Worm (Caenorhabditis elegans): Measurements from ENCODE around the gene nlp-9.
"Not testable (repeated sequence)": the region's sequence is repeated elsewhere in the genome, so short reads cannot be mapped to it uniquely, and the experiment has no call there.

nlp-9 gene

ce11 chrV:4189618-4190017 lies 29.8 kb upstream of the nlp-9 start:
- TF ChIP-seq klf-2 (GFP tag; conservative IDR thresholded peaks at IDR 0.05) (no peak), ref-1 (GFP tag; conservative IDR thresholded peaks at IDR 0.05) (no peak), med-1 (GFP tag; optimal IDR thresholded peaks at IDR 0.05; ENCODE audit: insufficient read depth) (no peak), ztf-29 (GFP tag; IDR thresholded peaks at IDR 0.05) (no peak), tab-1 (GFP tag; IDR thresholded peaks at IDR 0.05) (no peak), flt-1 (GFP tag; IDR thresholded peaks at IDR 0.05) (no peak), T22C8.4 (GFP tag; IDR thresholded peaks at IDR 0.05) (no peak), ztf-23 (GFP tag; IDR thresholded peaks at IDR 0.05) (no peak), cog-1 (tag; optimal IDR thresholded peaks at IDR 0.05) (no peak)

ce11 chrV:4190232-4190631 lies 29.2 kb upstream of the nlp-9 start:
- TF ChIP-seq T22C8.4 (GFP tag; IDR thresholded peaks at IDR 0.05) (no peak), med-1 (GFP tag; optimal IDR thresholded peaks at IDR 0.05; ENCODE audit: insufficient read depth) (no peak), klf-2 (GFP tag; conservative IDR thresholded peaks at IDR 0.05) (no peak), tab-1 (GFP tag; IDR thresholded peaks at IDR 0.05) (no peak), cog-1 (tag; optimal IDR thresholded peaks at IDR 0.05) (no peak)

- TF ChIP-seq klf-2 (GFP tag; conservative IDR thresholded peaks at IDR 0.05): no peak
- TF ChIP-seq cog-1 (tag; optimal IDR thresholded peaks at IDR 0.05): peak; percentile 27
- no peak for TF ChIP-seq flt-1 (GFP tag; IDR thresholded peaks at IDR 0.05)
Observed at ce11 chrV:4192688-4193471, 26.6 kb upstream of the nlp-9 start.

ce11 chrV:4194587-4195211 lies 24.7 kb upstream of the nlp-9 start, which contains the start of gene Y45G5AM.9:
Y45G5AM.9 (minus strand) TSS chrV:4194637.
- TF ChIP-seq ref-1 (GFP tag; conservative IDR thresholded peaks at IDR 0.05) (no peak), T22C8.4 (GFP tag; IDR thresholded peaks at IDR 0.05) (peak; percentile 94), flt-1 (GFP tag; IDR thresholded peaks at IDR 0.05) (peak; percentile 79), tab-1 (GFP tag; IDR thresholded peaks at IDR 0.05) (peak; percentile 73), med-1 (GFP tag; optimal IDR thresholded peaks at IDR 0.05; ENCODE audit: insufficient read depth) (peak; percentile 28), cog-1 (tag; optimal IDR thresholded peaks at IDR 0.05) (peak; percentile 81), ztf-29 (GFP tag; IDR thresholded peaks at IDR 0.05) (0 out of 2 replicates have a peak, but pooled peaks have one; percentile 13), klf-2 (GFP tag; conservative IDR thresholded peaks at IDR 0.05) (0 out of 2 replicates have a peak, but pooled peaks have one; percentile 62), ztf-23 (GFP tag; IDR thresholded peaks at IDR 0.05) (peak; percentile 83)

- TF ChIP-seq med-1 (GFP tag; optimal IDR thresholded peaks at IDR 0.05; ENCODE audit: insufficient read depth): no peak
- TF ChIP-seq klf-2 (GFP tag; conservative IDR thresholded peaks at IDR 0.05): no peak
- TF ChIP-seq tab-1 (GFP tag; IDR thresholded peaks at IDR 0.05): no peak
Observed at ce11 chrV:4195283-4195682, 24.2 kb upstream of the nlp-9 start, which contains the start of gene algn-5. algn-5 (plus strand) TSS chrV:4195577.

- TF ChIP-seq tab-1 (GFP tag; IDR thresholded peaks at IDR 0.05): no peak
- TF ChIP-seq flt-1 (GFP tag; IDR thresholded peaks at IDR 0.05): no peak
- no peak for TF ChIP-seq cog-1 (tag; optimal IDR thresholded peaks at IDR 0.05)
- TF ChIP-seq ztf-23 (GFP tag; IDR thresholded peaks at IDR 0.05): no peak
- TF ChIP-seq klf-2 (GFP tag; conservative IDR thresholded peaks at IDR 0.05): no peak
- TF ChIP-seq med-1 (GFP tag; optimal IDR thresholded peaks at IDR 0.05; ENCODE audit: insufficient read depth): no peak
- TF ChIP-seq ref-1 (GFP tag; conservative IDR thresholded peaks at IDR 0.05): no peak
- TF ChIP-seq ztf-29 (GFP tag; IDR thresholded peaks at IDR 0.05): no peak
- no peak for TF ChIP-seq T22C8.4 (GFP tag; IDR thresholded peaks at IDR 0.05)
Observed at ce11 chrV:4199185-4199584, 20.3 kb upstream of the nlp-9 start, which contains the start of gene rpac-40. rpac-40 (plus strand) TSS chrV:4199485.

ce11 chrV:4204421-4204820 lies 15.0 kb upstream of the nlp-9 start, which contains the start of gene H43I07.1:
H43I07.1 (plus strand) TSS chrV:4204721.
- TF ChIP-seq tab-1 (GFP tag; IDR thresholded peaks at IDR 0.05): no peak
- TF ChIP-seq ref-1 (GFP tag; conservative IDR thresholded peaks at IDR 0.05): no peak
- TF ChIP-seq flt-1 (GFP tag; IDR thresholded peaks at IDR 0.05): no peak
- no peak for TF ChIP-seq klf-2 (GFP tag; conservative IDR thresholded peaks at IDR 0.05)
- TF ChIP-seq med-1 (GFP tag; optimal IDR thresholded peaks at IDR 0.05; ENCODE audit: insufficient read depth): no peak
- TF ChIP-seq cog-1 (tag; optimal IDR thresholded peaks at IDR 0.05): no peak
- no peak for TF ChIP-seq T22C8.4 (GFP tag; IDR thresholded peaks at IDR 0.05)
- TF ChIP-seq ztf-29 (GFP tag; IDR thresholded peaks at IDR 0.05): no peak
- no peak for TF ChIP-seq ztf-23 (GFP tag; IDR thresholded peaks at IDR 0.05)

- TF ChIP-seq med-1 (GFP tag; optimal IDR thresholded peaks at IDR 0.05; ENCODE audit: insufficient read depth) (no peak), tab-1 (GFP tag; IDR thresholded peaks at IDR 0.05) (no peak), ztf-23 (GFP tag; IDR thresholded peaks at IDR 0.05) (no peak), cog-1 (tag; optimal IDR thresholded peaks at IDR 0.05) (no peak), ref-1 (GFP tag; conservative IDR thresholded peaks at IDR 0.05) (no peak), klf-2 (GFP tag; conservative IDR thresholded peaks at IDR 0.05) (no peak), T22C8.4 (GFP tag; IDR thresholded peaks at IDR 0.05) (no peak), ztf-29 (GFP tag; IDR thresholded peaks at IDR 0.05) (no peak), flt-1 (GFP tag; IDR thresholded peaks at IDR 0.05) (no peak)
Observed at ce11 chrV:4211521-4211920, 7.9 kb upstream of the nlp-9 start.

- not testable (repeated sequence) for TF ChIP-seq flt-1 (GFP tag; IDR thresholded peaks at IDR 0.05); med-1 (GFP tag; optimal IDR thresholded peaks at IDR 0.05; ENCODE audit: insufficient read depth); T22C8.4 (GFP tag; IDR thresholded peaks at IDR 0.05)
Observed at ce11 chrV:4215856-4216255, 3.6 kb upstream of the nlp-9 start, which contains the start of gene H43I07.4. H43I07.4 (plus strand) TSS chrV:4216156.
